Worm (Caenorhabditis elegans) whole organism, L3 larva: ENCODE measurements around the gene unc-86.

Source experiments
- aly-2 ChIP-seq: fragments of 150-350 bp; optimal IDR thresholded peaks from 2 replicates; lab custom pipeline; 2014; ENCODE audit warnings: missing biosample characterization, missing genetic modification characterization
- ama-1 ChIP-seq: fragments of 150-350 bp; optimal IDR thresholded peaks from 2 replicates; lab custom pipeline; 2018
- egl-27 ChIP-seq: sonication (generic microtip); optimal IDR thresholded peaks from 4 replicates; lab custom pipeline; 2017; ENCODE audit warnings: missing biosample characterization, missing genetic modification reagents, missing genetic modification characterization
- fkh-10 ChIP-seq: sonication (generic microtip); optimal IDR thresholded peaks from 2 replicates; lab custom pipeline; 2017; ENCODE audit warnings: missing biosample characterization, missing genetic modification reagents, missing genetic modification characterization
- jun-1 ChIP-seq: fragments of 150-350 bp; optimal IDR thresholded peaks from 2 replicates; lab custom pipeline; 2014; ENCODE audit warnings: missing biosample characterization, missing genetic modification reagents, missing genetic modification characterization
- lin-39 ChIP-seq: fragments of 150-350 bp; optimal IDR thresholded peaks from 2 replicates; lab custom pipeline; 2018; ENCODE audit warnings: missing biosample characterization, missing genetic modification reagents, missing genetic modification characterization
- nhr-237 ChIP-seq: fragments of 150-350 bp; optimal IDR thresholded peaks from 2 replicates; lab custom pipeline; 2014; ENCODE audit warnings: missing biosample characterization, missing genetic modification characterization
- nhr-28 ChIP-seq: fragments of 150-350 bp; optimal IDR thresholded peaks from 2 replicates; lab custom pipeline; 2014; ENCODE audit warnings: missing biosample characterization, missing genetic modification characterization
- pqm-1 ChIP-seq: fragments of 150-350 bp; optimal IDR thresholded peaks from 2 replicates; lab custom pipeline; 2017; ENCODE audit warnings: missing biosample characterization, missing genetic modification characterization, inconsistent platforms
- snpc-4 ChIP-seq: fragments of 150-350 bp; optimal IDR thresholded peaks from 2 replicates; lab custom pipeline; 2014; ENCODE audit warnings: missing biosample characterization, missing genetic modification characterization
- ztf-4 ChIP-seq: fragments of 150-350 bp; optimal IDR thresholded peaks from 2 replicates; lab custom pipeline; 2014; ENCODE audit warnings: missing biosample characterization, missing genetic modification characterization

ce11 chrIII:8265753-8266152, 49.6 kb upstream of the unc-86 start, which contains the start of gene mrps-9:
- TF ChIP-seq aly-2: no peak
- no peak for TF ChIP-seq snpc-4 (tag; lab: Kevin White, UChicago)
- TF ChIP-seq lin-39 (tag; lab: Kevin White, UChicago): no peak
- TF ChIP-seq nhr-237: no peak
- TF ChIP-seq ama-1 (lab: Kevin White, UChicago): no peak
- no peak for TF ChIP-seq ztf-4 (tag; lab: Kevin White, UChicago)
- TF ChIP-seq jun-1: no peak
- no peak for TF ChIP-seq pqm-1
- TF ChIP-seq fkh-10 (GFP tag; lab: Kevin White, UChicago): no peak
- no peak for TF ChIP-seq egl-27 (tag; lab: Kevin White, UChicago)
- no peak for TF ChIP-seq nhr-28 (tag; lab: Kevin White, UChicago)
